Worm (Caenorhabditis elegans): ENCODE measurements around the gene Y116F11B.8.

Gene Y116F11B.8

ce11 chrV:19848014-19848413 is 9.4 kb upstream of the Y116F11B.8 start, which contains the start of gene Y116F11B.7:
Gene Y116F11B.7, plus strand, starts transcription at chrV:19848314.
- TF ChIP-seq ZK546.5 (tag; optimal IDR thresholded peaks at IDR 0.05) (no peak), F44E2.7 (GFP tag; IDR thresholded peaks at IDR 0.05) (no peak), gei-8 (GFP tag; optimal IDR thresholded peaks at IDR 0.05) (no peak), skn-1 (tag; optimal IDR thresholded peaks at IDR 0.05) (no peak), mxl-2 (GFP tag; conservative IDR thresholded peaks at IDR 0.05) (no peak), nhr-76 (tag; optimal IDR thresholded peaks at IDR 0.05) (no peak), attf-4 (tag; optimal IDR thresholded peaks at IDR 0.05) (no peak), F26F4.8 (GFP tag; conservative IDR thresholded peaks at IDR 0.05) (no peak), arid-1 (GFP tag; conservative IDR thresholded peaks at IDR 0.05) (no peak), Y48G9A.11 (GFP tag; IDR thresholded peaks at IDR 0.05) (no peak)

- TF ChIP-seq php-3 (GFP tag; IDR thresholded peaks at IDR 0.05) (no peak), ceh-82 (tag; optimal IDR thresholded peaks at IDR 0.05) (no peak)
Measured at ce11 chrV:19853610-19854009, 3.8 kb upstream of the Y116F11B.8 start.

ce11 chrV:19856335-19856734 is 1.1 kb upstream of the Y116F11B.8 start:
- TF ChIP-seq zip-2 (tag; optimal IDR thresholded peaks at IDR 0.05) (no peak), nhr-111 (GFP tag; optimal IDR thresholded peaks at IDR 0.05) (no peak), fos-1 (tag; optimal IDR thresholded peaks at IDR 0.05) (no peak), lin-29 (GFP tag; IDR thresholded peaks at IDR 0.05) (no peak), set-16 (GFP tag; IDR thresholded peaks at IDR 0.05) (no peak), ZK337.2 (GFP tag; IDR thresholded peaks at IDR 0.05) (no peak), ceh-82 (tag; optimal IDR thresholded peaks at IDR 0.05) (no peak), lir-3 (tag; optimal IDR thresholded peaks at IDR 0.05) (no peak), Y75B8A.6 (GFP tag; IDR thresholded peaks at IDR 0.05) (no peak), lin-39 (tag; optimal IDR thresholded peaks at IDR 0.05) (no peak), mdt-29 (GFP tag; IDR thresholded peaks at IDR 0.05) (no peak), jun-1 (tag; optimal IDR thresholded peaks at IDR 0.05) (no peak), aly-2 (tag; optimal IDR thresholded peaks at IDR 0.05) (no peak), nhr-11 (tag; optimal IDR thresholded peaks at IDR 0.05) (no peak), dmd-8 (GFP tag; IDR thresholded peaks at IDR 0.05) (no peak), F26F4.8 (GFP tag; conservative IDR thresholded peaks at IDR 0.05) (no peak), mes-2 (tag; optimal IDR thresholded peaks at IDR 0.05; ENCODE audit: poor library complexity, severe bottlenecking) (no peak), ztf-7 (tag; optimal IDR thresholded peaks at IDR 0.05) (no peak), nhr-28 (tag; optimal IDR thresholded peaks at IDR 0.05) (no peak)

ce11 chrV:19856933-19857332 is 501 bp upstream of the Y116F11B.8 start:
- TF ChIP-seq rbr-2 (tag; optimal IDR thresholded peaks at IDR 0.05) = no peak
- TF ChIP-seq set-16 (GFP tag; IDR thresholded peaks at IDR 0.05) = peak; percentile 39; the same call in 1 of the 2 replicates

ce11 chrV:19860225-19860624 is 2.8 kb downstream of the Y116F11B.8 start:
- no peak for TF ChIP-seq skn-1 (tag; optimal IDR thresholded peaks at IDR 0.05)
- TF ChIP-seq F10B5.3 (tag; optimal IDR thresholded peaks at IDR 0.05) = no peak
- 0 out of 2 replicates have a peak, but pooled peaks have one; percentile 4 for TF ChIP-seq nhr-42 (GFP tag; IDR thresholded peaks at IDR 0.05)
- TF ChIP-seq set-16 (GFP tag; IDR thresholded peaks at IDR 0.05) = peak; percentile 94
- no peak for TF ChIP-seq zag-1 (tag; optimal IDR thresholded peaks at IDR 0.05)
- TF ChIP-seq egl-43 (GFP tag; IDR thresholded peaks at IDR 0.05) = no peak

- TF ChIP-seq pqm-1 (tag; optimal IDR thresholded peaks at IDR 0.05) (no peak), spr-3 (GFP tag; optimal IDR thresholded peaks at IDR 0.05) (no peak), tra-1 (GFP tag; IDR thresholded peaks at IDR 0.05) (no peak), D1046.2 (GFP tag; IDR thresholded peaks at IDR 0.05) (no peak), nhr-76 (tag; optimal IDR thresholded peaks at IDR 0.05) (no peak), nhr-41 (GFP tag; IDR thresholded peaks at IDR 0.05) (no peak), ceh-62 (tag; optimal IDR thresholded peaks at IDR 0.05) (no peak), ZK337.2 (GFP tag; IDR thresholded peaks at IDR 0.05) (no peak), unc-130 (GFP tag; optimal IDR thresholded peaks at IDR 0.05) (no peak), lin-15B (tag; optimal IDR thresholded peaks at IDR 0.05) (no peak), nhr-28 (tag; optimal IDR thresholded peaks at IDR 0.05) (no peak), zag-1 (tag; optimal IDR thresholded peaks at IDR 0.05) (no peak), rbr-2 (tag; optimal IDR thresholded peaks at IDR 0.05) (no peak), zip-2 (tag; optimal IDR thresholded peaks at IDR 0.05) (no peak), F49E8.2 (tag; optimal IDR thresholded peaks at IDR 0.05; ENCODE audit: borderline replicate concordance) (no peak), aly-2 (tag; optimal IDR thresholded peaks at IDR 0.05) (no peak), mxl-3 (GFP tag; optimal IDR thresholded peaks at IDR 0.05) (no peak)
Measured at ce11 chrV:19867883-19868282, 10.4 kb downstream of the Y116F11B.8 start, which contains the start of gene Y116F11B.9. Gene Y116F11B.9, minus strand, starts transcription at chrV:19867983.
